Fruit fly (Drosophila melanogaster): ENCODE data around the gene COX5A.

dm6 chr3R:11779357-11780018 lies 39.7 kb upstream of the COX5A start:
- TF ChIP-seq CG33017 (tag; optimal IDR thresholded peaks at IDR 0.05) (peak; percentile 14), Clk (GFP tag; optimal IDR thresholded peaks at IDR 0.05) (no peak)

Measured in whole organism, adult.